Fruit fly (Drosophila melanogaster) whole organism, embryonic: Measurements from ENCODE around the gene CG6409.

Experiments used
- Bgb ChIP-seq: fragments of 200-800 bp; sonication (Bioruptor generic); IDR thresholded peaks from 2 replicates; pipeline ENCODE4 v1.3.6; 2022; ENCODE audit warnings: missing biosample characterization, missing genetic modification characterization; ENCODE audit not compliant: partially characterized antibody
- CG10366 ChIP-seq: fragments of 200-800 bp; sonication (Bioruptor generic); IDR thresholded peaks from 2 replicates; pipeline ENCODE4 v1.3.6; 2022; ENCODE audit warnings: missing biosample characterization, missing genetic modification characterization
- CG10543 ChIP-seq: fragments of 200-800 bp; sonication (Bioruptor generic); optimal IDR thresholded peaks from 3 replicates; lab custom pipeline; 2017; ENCODE audit warnings: missing biosample characterization, mild to moderate bottlenecking, missing genetic modification characterization, moderate library complexity
- CG11247 ChIP-seq: fragments of 200-800 bp; sonication (Bioruptor generic); IDR thresholded peaks from 2 replicates; pipeline ENCODE4 v1.3.6; 2022; ENCODE audit warnings: missing biosample characterization, missing genetic modification characterization
- CG12769 ChIP-seq: fragments of 200-800 bp; sonication (Bioruptor generic); optimal IDR thresholded peaks from 2 replicates; lab custom pipeline; 2019; ENCODE audit warnings: missing biosample characterization, mild to moderate bottlenecking, missing genetic modification characterization, moderate library complexity
- CG17361 ChIP-seq: fragments of 200-800 bp; sonication (Bioruptor generic); IDR thresholded peaks from 3 replicates; pipeline ENCODE4 v1.3.6; 2022; ENCODE audit warnings: missing biosample characterization, missing genetic modification characterization
- CG32772 ChIP-seq: fragments of 200-800 bp; sonication (Bioruptor generic); IDR thresholded peaks from 2 replicates; pipeline ENCODE4 v1.3.6; 2022; ENCODE audit warnings: missing biosample characterization, missing genetic modification characterization
- CG4282 ChIP-seq: fragments of 200-800 bp; sonication (Bioruptor generic); optimal IDR thresholded peaks from 2 replicates; lab custom pipeline; 2016; ENCODE audit warnings: missing biosample characterization, missing genetic modification characterization
- CG4404 ChIP-seq: fragments of 200-800 bp; sonication (Bioruptor generic); IDR thresholded peaks from 2 replicates; pipeline ENCODE4 v1.3.6; 2022; ENCODE audit warnings: missing biosample characterization, missing genetic modification characterization
- CG7786 ChIP-seq: fragments of 200-800 bp; sonication (Bioruptor generic); optimal IDR thresholded peaks from 2 replicates; lab custom pipeline; 2016; ENCODE audit warnings: missing biosample characterization, missing genetic modification characterization
- CG7839 ChIP-seq: fragments of 200-800 bp; sonication (Bioruptor generic); optimal IDR thresholded peaks from 3 replicates; lab custom pipeline; 2018; ENCODE audit warnings: missing biosample characterization, mild to moderate bottlenecking, missing genetic modification characterization, moderate library complexity
- CG9932 ChIP-seq: fragments of 200-800 bp; sonication (Bioruptor generic); IDR thresholded peaks from 2 replicates; pipeline ENCODE4 v1.3.6; 2022; ENCODE audit warnings: missing biosample characterization, missing genetic modification characterization
- D19A ChIP-seq: fragments of 200-800 bp; optimal IDR thresholded peaks from 3 replicates; lab custom pipeline; 2019; ENCODE audit warnings: missing biosample characterization, mild to moderate bottlenecking, missing genetic modification characterization, moderate library complexity
- Drgx ChIP-seq: fragments of 200-800 bp; sonication (Bioruptor generic); IDR thresholded peaks from 2 replicates; pipeline ENCODE4 v1.3.6; 2022; ENCODE audit warnings: missing biosample characterization, missing genetic modification characterization
- Opbp ChIP-seq: fragments of 200-800 bp; sonication (Bioruptor generic); IDR thresholded peaks from 3 replicates; pipeline ENCODE4 v1.3.6; 2022; ENCODE audit warnings: missing biosample characterization, missing genetic modification characterization; ENCODE audit not compliant: partially characterized antibody
- Poxn ChIP-seq: fragments of 200-800 bp; sonication (Bioruptor generic); IDR thresholded peaks from 2 replicates; pipeline ENCODE4 v1.3.6; 2022; ENCODE audit warnings: missing biosample characterization, missing genetic modification characterization
- Ptx1 ChIP-seq: fragments of 200-800 bp; sonication (Bioruptor generic); IDR thresholded peaks from 2 replicates; pipeline ENCODE4 v1.3.6; 2022; ENCODE audit warnings: missing biosample characterization, missing genetic modification characterization
- Rfx ChIP-seq: fragments of 200-800 bp; sonication (Bioruptor generic); IDR thresholded peaks from 2 replicates; pipeline ENCODE4 v1.3.6; 2022; ENCODE audit warnings: missing biosample characterization, missing genetic modification characterization
- Trl ChIP-seq, 3 experiments: fragments of >200 bp in 2 of 3; fragments of 200-800 bp in 1 of 3; sonication (Bioruptor generic) in 1 of 3; optimal IDR thresholded peaks; 2 replicates in 1 of 3; 3 replicates in 2 of 3; lab custom pipeline; 2016 to 2017; ENCODE audit warnings: missing biosample characterization in 1 of 3, missing genetic modification characterization in 1 of 3
- bcd ChIP-seq: fragments of 200-800 bp; sonication (Bioruptor generic); optimal IDR thresholded peaks from 2 replicates; lab custom pipeline; 2017; ENCODE audit warnings: missing biosample characterization, mild to moderate bottlenecking, missing genetic modification characterization
- crol ChIP-seq: fragments of 200-800 bp; sonication (Bioruptor generic); IDR thresholded peaks from 2 replicates; pipeline ENCODE4 v1.3.6; 2022; ENCODE audit warnings: missing biosample characterization, missing genetic modification characterization
- dysf ChIP-seq: fragments of 200-800 bp; sonication (Bioruptor generic); IDR thresholded peaks from 3 replicates; pipeline ENCODE4 v1.3.6; 2022; ENCODE audit warnings: missing biosample characterization, missing genetic modification characterization
- eyg ChIP-seq: fragments of 200-800 bp; sonication (Bioruptor generic); optimal IDR thresholded peaks from 3 replicates; lab custom pipeline; 2016; ENCODE audit warnings: missing biosample characterization, missing genetic modification characterization
- fd64A ChIP-seq: fragments of 200-800 bp; sonication (Bioruptor generic); optimal IDR thresholded peaks from 3 replicates; lab custom pipeline; 2018; ENCODE audit warnings: missing biosample characterization, mild to moderate bottlenecking, missing genetic modification characterization
- lmd ChIP-seq: fragments of 200-800 bp; sonication (Bioruptor generic); IDR thresholded peaks from 2 replicates; pipeline ENCODE4 v1.3.6; 2022; ENCODE audit warnings: missing biosample characterization, missing genetic modification characterization
- nmo ChIP-seq: fragments of 200-800 bp; sonication (Bioruptor generic); optimal IDR thresholded peaks from 2 replicates; lab custom pipeline; 2018; ENCODE audit warnings: missing biosample characterization, mild to moderate bottlenecking, missing genetic modification characterization, moderate library complexity
- p53 ChIP-seq: fragments of 200-800 bp; sonication (Bioruptor generic); optimal IDR thresholded peaks from 2 replicates; lab custom pipeline; 2016; ENCODE audit warnings: missing biosample characterization, missing genetic modification characterization
- pan ChIP-seq, 4 experiments: fragments of >200 bp in 3 of 4; fragments of 200-800 bp in 1 of 4; sonication (Bioruptor generic) in 1 of 4; optimal IDR thresholded peaks in 3 of 4; IDR thresholded peaks in 1 of 4; 2 replicates each; pipeline versions ENCODE4 v1.3.6 to Lab custom; 2017 to 2022; ENCODE audit warnings: missing biosample characterization in 2 of 4, missing genetic modification characterization in 2 of 4, mixed read lengths in 1 of 4
- rib ChIP-seq: fragments of 200-800 bp; sonication (Bioruptor generic); IDR thresholded peaks from 2 replicates; pipeline ENCODE4 v1.3.6; 2022; ENCODE audit warnings: missing biosample characterization, missing genetic modification characterization
- row ChIP-seq: fragments of 200-800 bp; sonication (Bioruptor generic); IDR thresholded peaks from 3 replicates; pipeline ENCODE4 v1.3.6; 2022; ENCODE audit warnings: missing biosample characterization, missing genetic modification characterization
- sens-2 ChIP-seq: fragments of 200-800 bp; sonication (Bioruptor generic); IDR thresholded peaks from 2 replicates; pipeline ENCODE4 v1.3.6; 2022; ENCODE audit warnings: missing biosample characterization, missing genetic modification characterization
- seq ChIP-seq: fragments of 200-800 bp; sonication (Bioruptor generic); IDR thresholded peaks from 2 replicates; pipeline ENCODE4 v1.3.6; 2022; ENCODE audit warnings: missing biosample characterization, missing genetic modification characterization
- slp2 ChIP-seq: fragments of 200-800 bp; sonication (Bioruptor generic); optimal IDR thresholded peaks from 2 replicates; lab custom pipeline; 2016; ENCODE audit warnings: missing biosample characterization, missing genetic modification characterization
- sob ChIP-seq: fragments of 200-800 bp; sonication (Bioruptor generic); IDR thresholded peaks from 2 replicates; pipeline ENCODE4 v1.3.6; 2022; ENCODE audit warnings: missing biosample characterization, missing genetic modification characterization
- tna ChIP-seq: fragments of 200-800 bp; sonication (Bioruptor generic); IDR thresholded peaks from 2 replicates; pipeline ENCODE4 v1.3.6; 2022; ENCODE audit warnings: missing biosample characterization, missing genetic modification characterization; ENCODE audit not compliant: partially characterized antibody
- usp ChIP-seq: fragments of >200 bp; optimal IDR thresholded peaks from 2 replicates; lab custom pipeline; 2017; ENCODE audit warnings: missing biosample characterization, missing genetic modification characterization
- vnd ChIP-seq: fragments of 200-800 bp; sonication (Bioruptor generic); IDR thresholded peaks from 3 replicates; pipeline ENCODE4 v1.3.6; 2022; ENCODE audit warnings: missing biosample characterization, missing genetic modification characterization; ENCODE audit not compliant: partially characterized antibody
- vvl ChIP-seq: fragments of 200-800 bp; sonication (Bioruptor generic); IDR thresholded peaks from 2 replicates; pipeline ENCODE4 v1.3.6; 2022; ENCODE audit warnings: missing biosample characterization, missing genetic modification characterization
- z ChIP-seq: fragments of 200-800 bp; sonication (Bioruptor generic); IDR thresholded peaks from 3 replicates; pipeline ENCODE4 v1.3.6; 2022; ENCODE audit warnings: missing biosample characterization, missing genetic modification characterization
- zfh2 ChIP-seq: fragments of 200-800 bp; sonication (Bioruptor generic); optimal IDR thresholded peaks from 2 replicates; lab custom pipeline; 2016; ENCODE audit warnings: missing biosample characterization, missing genetic modification characterization

Gene CG6409

dm6 chr3L:10854026-10854425, 28.2 kb downstream of the CG6409 start (continued):
- TF ChIP-seq CG32772 (GFP tag; lab: Robert Waterston, UW) (no peak), Drgx (GFP tag; lab: Robert Waterston, UW) (peak; percentile 65), CG10543 (GFP tag; lab: Kevin White, UChicago) (no peak), CG4282 (GFP tag; lab: Kevin White, UChicago) (no peak), CG11247 (GFP tag; lab: Robert Waterston, UW) (no peak), vvl (GFP tag; lab: Robert Waterston, UW) (0 out of 2 replicates have a peak, but pooled peaks have one; percentile 17), tna (GFP tag; lab: Robert Waterston, UW) (peak; percentile 14; the same call in 1 of the 2 replicates)

- TF ChIP-seq fd64A (GFP tag; lab: Kevin White, UChicago) (no peak), z (GFP tag; lab: Robert Waterston, UW) (no peak), D19A (peak; percentile 53), vnd (GFP tag; lab: Robert Waterston, UW) (no peak), CG7786 (GFP tag; lab: Kevin White, UChicago) (no peak), slp2 (GFP tag; lab: Kevin White, UChicago) (no peak), nmo (GFP tag; lab: Kevin White, UChicago) (no peak)
Observed at dm6 chr3L:10853618-10854017, 28.6 kb downstream of the CG6409 start.

dm6 chr3L:10853131-10853471, 29.1 kb downstream of the CG6409 start:
- TF ChIP-seq bcd (GFP tag; lab: Kevin White, UChicago) = peak; percentile 16
- peak; percentile 8; the same call in 1 of the 2 replicates for TF ChIP-seq lmd (GFP tag; lab: Robert Waterston, UW)
- peak in 1 of 2 experiments; percentile 16 for TF ChIP-seq Trl (optimal IDR thresholded peaks at IDR 0.05; lab: Kevin White, UChicago)
- no peak for TF ChIP-seq Trl (GFP tag; optimal IDR thresholded peaks at IDR 0.05; lab: Kevin White, UChicago)
- no peak for TF ChIP-seq zfh2 (GFP tag; lab: Kevin White, UChicago)
- TF ChIP-seq Opbp = peak; percentile 37; the same call in 2 of the 3 replicates
- peak; percentile 21; the same call in 1 of the 2 replicates for TF ChIP-seq Bgb (GFP tag; lab: Robert Waterston, UW)
- TF ChIP-seq Ptx1 (GFP tag; lab: Robert Waterston, UW) = peak; percentile 46; the same call in 1 of the 2 replicates
- TF ChIP-seq CG4404 (GFP tag; lab: Robert Waterston, UW) = 0 out of 2 replicates have a peak, but pooled peaks have one; percentile 35
- TF ChIP-seq crol = peak; percentile 98
- TF ChIP-seq rib = peak; percentile 87
- TF ChIP-seq dysf = peak; percentile 1; the same call in 1 of the 3 replicates
- TF ChIP-seq CG12769 = peak; percentile 7
- peak; percentile 3; the same call in 1 of the 2 replicates for TF ChIP-seq sens-2 (GFP tag; lab: Robert Waterston, UW)
- TF ChIP-seq usp (GFP tag; lab: Kevin White, UChicago) = no peak
- peak; percentile 35; the same call in 1 of the 3 replicates for TF ChIP-seq row (GFP tag; lab: Robert Waterston, UW)
- TF ChIP-seq CG10366 (GFP tag; lab: Robert Waterston, UW) = 0 out of 2 replicates have a peak, but pooled peaks have one; percentile 3
- peak; percentile 2 for TF ChIP-seq CG7839 (tag; lab: Kevin White, UChicago)
- TF ChIP-seq CG17361 (GFP tag; lab: Robert Waterston, UW) = 0 out of 3 replicates have a peak, but pooled peaks have one; percentile 16
- TF ChIP-seq seq (GFP tag; lab: Robert Waterston, UW) = no peak
- no peak for TF ChIP-seq pan (optimal IDR thresholded peaks at IDR 0.05; lab: Kevin White, UChicago)
- no peak for TF ChIP-seq pan (GFP tag; optimal IDR thresholded peaks at IDR 0.05 in 1 of 2, IDR thresholded peaks at IDR 0.05 in 1 of 2)
- TF ChIP-seq sob (GFP tag; lab: Robert Waterston, UW) = 0 out of 2 replicates have a peak, but pooled peaks have one; percentile 21
- TF ChIP-seq Poxn = peak; percentile 34; the same call in 1 of the 2 replicates
- no peak for TF ChIP-seq eyg
- TF ChIP-seq CG9932 (GFP tag; lab: Robert Waterston, UW) = peak; percentile 44; the same call in 1 of the 2 replicates
- TF ChIP-seq Rfx (GFP tag; lab: Robert Waterston, UW) = peak; percentile 35; the same call in 1 of the 2 replicates
- TF ChIP-seq p53 (GFP tag; lab: Kevin White, UChicago) = no peak
- TF ChIP-seq, all 482 proteins: peak for 20
